Worm (Caenorhabditis elegans): ENCODE results near the gene F53F8.6.

DNA sequence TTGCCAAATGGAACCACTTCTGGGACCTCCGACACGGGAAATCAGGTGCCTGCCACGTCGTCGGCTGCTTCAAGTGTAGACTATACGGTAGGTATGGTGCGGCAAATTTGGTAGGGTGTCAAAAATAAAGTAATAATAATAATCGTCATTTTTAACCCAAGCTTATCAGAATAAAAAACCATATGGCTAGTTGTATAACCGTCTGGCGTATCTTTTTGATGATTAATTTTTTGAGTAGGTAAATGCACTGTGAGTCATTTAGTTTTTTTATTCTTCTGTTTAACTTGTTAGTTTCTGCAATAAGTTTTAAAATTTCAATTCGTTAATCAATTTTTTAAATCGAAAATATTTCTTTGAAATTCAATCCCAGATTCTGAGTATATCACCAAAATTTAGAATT lies 51.5 kb downstream of the F53F8.6 start:
- no peak for TF ChIP-seq flt-1 (GFP tag; IDR thresholded peaks at IDR 0.05)
- TF ChIP-seq med-1 (GFP tag; optimal IDR thresholded peaks at IDR 0.05; ENCODE audit: insufficient read depth) = no peak
- TF ChIP-seq ztf-29 (GFP tag; IDR thresholded peaks at IDR 0.05) = no peak
- TF ChIP-seq ztf-23 (GFP tag; IDR thresholded peaks at IDR 0.05) = no peak
- TF ChIP-seq cog-1 (tag; optimal IDR thresholded peaks at IDR 0.05) = no peak
- TF ChIP-seq T22C8.4 (GFP tag; IDR thresholded peaks at IDR 0.05) = no peak
- TF ChIP-seq klf-2 (GFP tag; conservative IDR thresholded peaks at IDR 0.05) = no peak
- TF ChIP-seq tab-1 (GFP tag; IDR thresholded peaks at IDR 0.05) = no peak
- TF ChIP-seq ref-1 (GFP tag; conservative IDR thresholded peaks at IDR 0.05) = no peak

Data from whole organism, midembryonic.